Fruit fly (Drosophila melanogaster) whole organism, embryonic: ENCODE results near the gene AnxB9.

ENCODE experiments used
- Aef1 ChIP-seq: fragments of 200-800 bp; sonication (Bioruptor generic); IDR thresholded peaks from 3 replicates; pipeline ENCODE4 v1.3.6; 2022; ENCODE audit warnings: missing biosample characterization, missing genetic modification characterization
- Atf6 ChIP-seq: fragments of 200-800 bp; sonication (Bioruptor generic); IDR thresholded peaks from 2 replicates; pipeline ENCODE4 v1.3.6; 2022; ENCODE audit warnings: missing biosample characterization, missing genetic modification characterization
- Awh ChIP-seq: fragments of 200-800 bp; sonication (Bioruptor generic); IDR thresholded peaks from 2 replicates; pipeline ENCODE4, ENCODE4 v1.3.6; 2022; ENCODE audit warnings: missing biosample characterization, missing genetic modification characterization
- CG11085 ChIP-seq: fragments of 200-800 bp; sonication (Bioruptor generic); IDR thresholded peaks from 2 replicates; pipeline ENCODE4 v1.3.6; 2022; ENCODE audit warnings: missing biosample characterization, missing genetic modification characterization
- CG11398 ChIP-seq: fragments of 200-800 bp; sonication (Bioruptor generic); optimal IDR thresholded peaks from 2 replicates; lab custom pipeline; 2016; ENCODE audit warnings: missing biosample characterization, missing genetic modification characterization
- CG11560 ChIP-seq: fragments of 200-800 bp; sonication (Bioruptor generic); IDR thresholded peaks from 3 replicates; pipeline ENCODE4 v1.3.6; 2022; ENCODE audit warnings: missing biosample characterization, missing genetic modification characterization
- CG12299 ChIP-seq: fragments of 200-800 bp; sonication (Bioruptor generic); optimal IDR thresholded peaks from 2 replicates; lab custom pipeline; 2018; ENCODE audit warnings: missing biosample characterization, mild to moderate bottlenecking, missing genetic modification characterization
- CG14014 ChIP-seq: fragments of 200-800 bp; sonication (Bioruptor generic); IDR thresholded peaks from 2 replicates; pipeline ENCODE4 v1.3.6; 2022; ENCODE audit warnings: missing biosample characterization, missing genetic modification characterization
- CG1529 ChIP-seq: fragments of 200-800 bp; sonication (Bioruptor generic); optimal IDR thresholded peaks from 3 replicates; lab custom pipeline; 2018; ENCODE audit warnings: missing biosample characterization, missing genetic modification characterization
- CG17361 ChIP-seq: fragments of 200-800 bp; sonication (Bioruptor generic); IDR thresholded peaks from 3 replicates; pipeline ENCODE4 v1.3.6; 2022; ENCODE audit warnings: missing biosample characterization, missing genetic modification characterization
- CG17385 ChIP-seq: fragments of 200-800 bp; sonication (Bioruptor generic); optimal IDR thresholded peaks from 3 replicates; lab custom pipeline; 2018; ENCODE audit warnings: missing biosample characterization, mild to moderate bottlenecking, missing genetic modification characterization
- CG17829 ChIP-seq: fragments of 200-800 bp; optimal IDR thresholded peaks from 2 replicates; lab custom pipeline; 2019; ENCODE audit warnings: missing biosample characterization, mild to moderate bottlenecking, missing genetic modification characterization, moderate library complexity
- CG18764 ChIP-seq: fragments of 200-800 bp; sonication (Bioruptor generic); optimal IDR thresholded peaks from 3 replicates; lab custom pipeline; 2016; ENCODE audit warnings: missing biosample characterization, missing genetic modification characterization
- CG2116 ChIP-seq: fragments of 200-800 bp; sonication (Bioruptor generic); optimal IDR thresholded peaks from 3 replicates; lab custom pipeline; 2018; ENCODE audit warnings: missing biosample characterization, mild to moderate bottlenecking, missing genetic modification characterization
- CG3163 ChIP-seq: fragments of 200-800 bp; sonication (Bioruptor generic); optimal IDR thresholded peaks from 3 replicates; lab custom pipeline; 2016; ENCODE audit warnings: missing biosample characterization, missing genetic modification characterization
- CG33213 ChIP-seq: fragments of 200-800 bp; sonication (Bioruptor generic); optimal IDR thresholded peaks from 3 replicates; lab custom pipeline; 2016; ENCODE audit warnings: missing biosample characterization, missing genetic modification characterization
- CG3995 ChIP-seq: fragments of 200-800 bp; sonication (Bioruptor generic); optimal IDR thresholded peaks from 3 replicates; lab custom pipeline; 2016; ENCODE audit warnings: missing biosample characterization, missing genetic modification characterization
- CG43689 ChIP-seq: fragments of 200-800 bp; sonication (Bioruptor generic); IDR thresholded peaks from 2 replicates; pipeline ENCODE4 v1.3.6; 2022; ENCODE audit warnings: missing biosample characterization, missing genetic modification characterization
- CG4424 ChIP-seq: fragments of 200-800 bp; sonication (Bioruptor generic); optimal IDR thresholded peaks from 3 replicates; lab custom pipeline; 2016; ENCODE audit warnings: missing biosample characterization, missing genetic modification characterization
- CG4854 ChIP-seq: fragments of 200-800 bp; sonication (Bioruptor generic); optimal IDR thresholded peaks from 2 replicates; lab custom pipeline; 2016; ENCODE audit warnings: missing biosample characterization, missing genetic modification characterization, inconsistent platforms
- CG6683 ChIP-seq: fragments of 200-800 bp; sonication (Bioruptor generic); optimal IDR thresholded peaks from 2 replicates; lab custom pipeline; 2017; ENCODE audit warnings: missing biosample characterization, mild to moderate bottlenecking, missing genetic modification characterization, missing genetic modification reagents
- CG6854 ChIP-seq: fragments of 200-800 bp; sonication (Bioruptor generic); optimal IDR thresholded peaks from 3 replicates; lab custom pipeline; 2017; ENCODE audit warnings: missing biosample characterization, mild to moderate bottlenecking, missing genetic modification characterization
- CG8290 ChIP-seq, 3 experiments: fragments of 200-800 bp; sonication (Bioruptor generic); optimal IDR thresholded peaks; 2 replicates each; lab custom pipeline; 2016 to 2019; ENCODE audit warnings: missing biosample characterization in 3 of 3, missing genetic modification characterization in 3 of 3, mild to moderate bottlenecking in 2 of 3, moderate library complexity in 1 of 3
- CHES-1-like ChIP-seq: fragments of 200-800 bp; sonication (Bioruptor generic); optimal IDR thresholded peaks from 2 replicates; lab custom pipeline; 2016; ENCODE audit warnings: missing biosample characterization, missing genetic modification characterization
- CTCF ChIP-seq: fragments of 200-800 bp; sonication (Bioruptor generic); optimal IDR thresholded peaks from 2 replicates; lab custom pipeline; 2017; ENCODE audit warnings: missing biosample characterization, mild to moderate bottlenecking, missing genetic modification characterization, moderate library complexity
- Deaf1 ChIP-seq: fragments of 200-800 bp; optimal IDR thresholded peaks from 3 replicates; lab custom pipeline; 2019; ENCODE audit warnings: missing biosample characterization, mild to moderate bottlenecking, missing genetic modification characterization, moderate library complexity
- Dfd ChIP-seq, 2 experiments: fragments of >200 bp; optimal IDR thresholded peaks; 2 replicates each; lab custom pipeline; 2017; ENCODE audit warnings: missing biosample characterization in 2 of 2, missing genetic modification characterization in 2 of 2
- H15 ChIP-seq: fragments of 200-800 bp; sonication (Bioruptor generic); IDR thresholded peaks from 3 replicates; pipeline ENCODE4 v1.3.6; 2022; ENCODE audit warnings: missing biosample characterization, missing genetic modification characterization
- HHEX ChIP-seq: fragments of 200-800 bp; sonication (Bioruptor generic); optimal IDR thresholded peaks from 3 replicates; lab custom pipeline; 2017; ENCODE audit warnings: missing biosample characterization, mild to moderate bottlenecking, missing genetic modification characterization, missing genetic modification reagents
- Hand ChIP-seq: fragments of 200-800 bp; sonication (Bioruptor generic); optimal IDR thresholded peaks from 2 replicates; lab custom pipeline; 2017; ENCODE audit warnings: mild to moderate bottlenecking, missing biosample characterization, missing genetic modification reagents, missing genetic modification characterization
- Myb ChIP-seq: fragments of 200-800 bp; sonication (Bioruptor generic); optimal IDR thresholded peaks from 2 replicates; lab custom pipeline; 2016; ENCODE audit warnings: missing biosample characterization, missing genetic modification characterization
- Nf-YB ChIP-seq: fragments of 200-800 bp; sonication (Bioruptor generic); optimal IDR thresholded peaks from 3 replicates; lab custom pipeline; 2019; ENCODE audit warnings: missing biosample characterization, mild to moderate bottlenecking, missing genetic modification characterization, moderate library complexity
- Ptx1 ChIP-seq: fragments of 200-800 bp; sonication (Bioruptor generic); IDR thresholded peaks from 2 replicates; pipeline ENCODE4 v1.3.6; 2022; ENCODE audit warnings: missing biosample characterization, missing genetic modification characterization
- Ravus ChIP-seq: fragments of 200-800 bp; sonication (Bioruptor generic); IDR thresholded peaks from 2 replicates; pipeline ENCODE4 v1.3.6; 2022; ENCODE audit warnings: missing biosample characterization, missing genetic modification characterization
- Side ChIP-seq: fragments of 200-800 bp; sonication (Bioruptor generic); optimal IDR thresholded peaks from 2 replicates; lab custom pipeline; 2016; ENCODE audit warnings: missing biosample characterization, missing genetic modification characterization
- Stat92E ChIP-seq, 3 experiments: fragments of >200 bp in 2 of 3; fragments of 200-800 bp in 1 of 3; sonication (Bioruptor generic) in 1 of 3; optimal IDR thresholded peaks; 2 replicates each; lab custom pipeline; 2017 to 2019; ENCODE audit warnings: missing biosample characterization in 3 of 3, missing genetic modification characterization in 3 of 3, mild to moderate bottlenecking in 1 of 3, moderate library complexity in 1 of 3
- Tbp ChIP-seq: fragments of >200 bp; optimal IDR thresholded peaks from 2 replicates; lab custom pipeline; 2018; ENCODE audit warnings: missing biosample characterization, missing genetic modification characterization
- abd-A ChIP-seq: fragments of 200-800 bp; sonication (Bioruptor generic); optimal IDR thresholded peaks from 3 replicates; lab custom pipeline; 2019; ENCODE audit warnings: missing biosample characterization, mild to moderate bottlenecking, missing genetic modification characterization, moderate library complexity
- amos ChIP-seq: fragments of 200-800 bp; sonication (Bioruptor generic); IDR thresholded peaks from 2 replicates; pipeline ENCODE4 v1.3.6; 2022; ENCODE audit warnings: missing biosample characterization, missing genetic modification characterization; ENCODE audit not compliant: partially characterized antibody
- bowl ChIP-seq: fragments of 200-800 bp; sonication (Bioruptor generic); IDR thresholded peaks from 2 replicates; pipeline ENCODE4 v1.3.6; 2022; ENCODE audit warnings: missing biosample characterization, missing genetic modification characterization
- croc ChIP-seq: fragments of 200-800 bp; sonication (Bioruptor generic); conservative IDR thresholded peaks from 3 replicates; pipeline ENCODE4 v1.3.6; 2022; ENCODE audit warnings: missing biosample characterization, missing genetic modification characterization
- gcm2 ChIP-seq: fragments of 200-800 bp; sonication (Bioruptor generic); optimal IDR thresholded peaks from 2 replicates; lab custom pipeline; 2016; ENCODE audit warnings: missing biosample characterization, missing genetic modification characterization
- gsb-n ChIP-seq: fragments of 200-800 bp; sonication (Bioruptor generic); optimal IDR thresholded peaks from 3 replicates; lab custom pipeline; 2018; ENCODE audit warnings: missing biosample characterization, mild to moderate bottlenecking, missing genetic modification characterization
- kay ChIP-seq: fragments of 200-800 bp; sonication (Bioruptor generic); optimal IDR thresholded peaks from 2 replicates; lab custom pipeline; 2016; ENCODE audit warnings: missing biosample characterization, missing genetic modification characterization
- nmo ChIP-seq: fragments of 200-800 bp; sonication (Bioruptor generic); optimal IDR thresholded peaks from 2 replicates; lab custom pipeline; 2018; ENCODE audit warnings: missing biosample characterization, mild to moderate bottlenecking, missing genetic modification characterization, moderate library complexity
- row ChIP-seq: fragments of 200-800 bp; sonication (Bioruptor generic); IDR thresholded peaks from 3 replicates; pipeline ENCODE4 v1.3.6; 2022; ENCODE audit warnings: missing biosample characterization, missing genetic modification characterization
- sc ChIP-seq, 3 experiments: fragments of >200 bp in 2 of 3; fragments of 200-800 bp in 1 of 3; sonication (Bioruptor generic) in 1 of 3; optimal IDR thresholded peaks; 2 replicates in 2 of 3; 3 replicates in 1 of 3; lab custom pipeline; 2017; ENCODE audit warnings: mild to moderate bottlenecking in 1 of 3, missing biosample characterization in 1 of 3, missing genetic modification characterization in 1 of 3, missing genetic modification reagents in 1 of 3
- slbo ChIP-seq: fragments of 200-800 bp; sonication (Bioruptor generic); IDR thresholded peaks from 2 replicates; pipeline ENCODE4 v1.3.6; 2022; ENCODE audit warnings: missing biosample characterization, missing genetic modification characterization
- ttk ChIP-seq: fragments of 200-800 bp; sonication (Bioruptor generic); IDR thresholded peaks from 2 replicates; pipeline ENCODE4 v2.1.2; 2022; ENCODE audit warnings: missing biosample characterization, missing genetic modification characterization
- unc-4 ChIP-seq: fragments of 200-800 bp; sonication (Bioruptor generic); IDR thresholded peaks from 2 replicates; pipeline ENCODE4 v1.3.6; 2022; ENCODE audit warnings: missing biosample characterization, missing genetic modification characterization; ENCODE audit not compliant: partially characterized antibody
- wor ChIP-seq: fragments of 200-800 bp; sonication (Bioruptor generic); IDR thresholded peaks from 2 replicates; pipeline ENCODE4 v1.3.6; 2022; ENCODE audit warnings: missing biosample characterization, missing genetic modification characterization
- zen2 ChIP-seq: fragments of 200-800 bp; sonication (Bioruptor generic); IDR thresholded peaks from 3 replicates; pipeline ENCODE4 v1.3.6; 2022; ENCODE audit warnings: missing biosample characterization, missing genetic modification characterization; ENCODE audit not compliant: partially characterized antibody

Gene AnxB9

dm6 chr3R:21065696-21066080 lies 647 bp downstream of the AnxB9 start (continued):
- TF ChIP-seq Atf6 (GFP tag; lab: Robert Waterston, UW) (no peak), HHEX (no peak), amos (no peak), CG8290 (GFP tag; optimal IDR thresholded peaks at IDR 0.05; lab: Kevin White, UChicago) (no peak), CG8290 (tag; optimal IDR thresholded peaks at IDR 0.05; lab: Kevin White, UChicago) (peak in 1 of 2 experiments; percentile 48), CG17829 (no peak), CG11560 (no peak), Ptx1 (GFP tag; lab: Robert Waterston, UW) (0 out of 2 replicates have a peak, but pooled peaks have one; percentile 17), CG18764 (GFP tag; lab: Kevin White, UChicago) (no peak), CG17361 (no peak), CG6854 (GFP tag; lab: Kevin White, UChicago) (no peak), CG12299 (tag; lab: Kevin White, UChicago) (no peak), Aef1 (GFP tag; lab: Robert Waterston, UW) (no peak), CG4424 (no peak), Awh (GFP tag; lab: Robert Waterston, UW) (no peak), CG3995 (GFP tag; lab: Kevin White, UChicago) (no peak), Tbp (GFP tag; lab: Kevin White, UChicago) (no peak), Deaf1 (tag; lab: Kevin White, UChicago) (no peak), row (GFP tag; lab: Robert Waterston, UW) (peak; percentile 40; the same call in 2 of the 3 replicates), wor (GFP tag; lab: Robert Waterston, UW) (no peak), Dfd (GFP tag; optimal IDR thresholded peaks at IDR 0.05; lab: Kevin White, UChicago) (no peak), CG11085 (GFP tag; lab: Robert Waterston, UW) (no peak), CG3163 (GFP tag; lab: Kevin White, UChicago) (no peak), CG6683 (no peak), CG4854 (GFP tag; lab: Kevin White, UChicago) (no peak), nmo (GFP tag; lab: Kevin White, UChicago) (no peak), Nf-YB (GFP tag; lab: Kevin White, UChicago) (no peak), Myb (GFP tag; lab: Kevin White, UChicago) (no peak), CG2116 (no peak), abd-A (tag; lab: Kevin White, UChicago) (no peak), kay (GFP tag; lab: Kevin White, UChicago) (peak; percentile 51), Side (GFP tag; lab: Kevin White, UChicago) (no peak), CG33213 (GFP tag; lab: Kevin White, UChicago) (no peak), CG1529 (GFP tag; lab: Kevin White, UChicago) (no peak), Ravus (GFP tag; lab: Robert Waterston, UW) (no peak), unc-4 (GFP tag; lab: Robert Waterston, UW) (no peak), slbo (0 out of 2 replicates have a peak, but pooled peaks have one; percentile 19), bowl (no peak), CTCF (no peak), CG11398 (GFP tag; lab: Kevin White, UChicago) (no peak), CG14014 (peak; percentile 28; the same call in 1 of the 2 replicates), CG43689 (GFP tag; lab: Robert Waterston, UW) (no peak), CG17385 (GFP tag; lab: Kevin White, UChicago) (no peak), gcm2 (GFP tag; lab: Kevin White, UChicago) (no peak), Hand (GFP tag; lab: Kevin White, UChicago) (no peak), zen2 (GFP tag; lab: Robert Waterston, UW) (no peak), Stat92E (GFP tag; optimal IDR thresholded peaks at IDR 0.05; lab: Kevin White, UChicago) (no peak), H15 (peak; percentile 30; the same call in 1 of the 3 replicates), sc (optimal IDR thresholded peaks at IDR 0.05; lab: Kevin White, UChicago) (no peak), sc (GFP tag; optimal IDR thresholded peaks at IDR 0.05; lab: Kevin White, UChicago) (no peak), ttk (GFP tag; lab: Robert Waterston, UW) (0 out of 2 replicates have a peak, but pooled peaks have one; percentile 18), gsb-n (tag; lab: Kevin White, UChicago) (no peak), CHES-1-like (GFP tag; lab: Kevin White, UChicago) (no peak), croc (GFP tag; lab: Robert Waterston, UW) (no peak)
